Worm (Caenorhabditis elegans): ENCODE results near the gene nft-1.

nft-1 gene

DNA sequence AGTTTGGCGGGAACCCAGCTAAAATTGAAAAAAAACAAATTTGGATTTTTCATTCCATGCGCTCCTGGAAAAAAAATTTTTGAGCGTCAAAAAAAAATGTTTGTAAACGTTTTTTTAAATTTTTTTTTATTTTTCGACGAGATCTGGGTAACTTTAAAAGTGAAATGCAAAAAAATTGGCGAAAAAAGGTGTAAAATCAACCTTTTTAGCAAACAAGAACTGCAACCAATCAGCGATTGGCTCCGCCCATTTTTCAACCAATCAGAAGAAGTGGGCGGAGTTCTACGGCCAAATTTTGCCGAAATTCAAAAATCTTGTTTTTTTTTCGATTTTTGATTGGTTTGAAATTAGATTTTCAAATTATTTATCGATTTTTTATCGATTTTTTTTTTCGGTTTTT, 28.2 kb upstream of the nft-1 start:
- TF ChIP-seq M03D4.4 (tag; optimal IDR thresholded peaks at IDR 0.05) (no peak), elt-3 (tag; optimal IDR thresholded peaks at IDR 0.05) (no peak), lsy-2 (tag; optimal IDR thresholded peaks at IDR 0.05) (no peak), unc-39 (tag; optimal IDR thresholded peaks at IDR 0.05) (no peak), nhr-76 (tag; optimal IDR thresholded peaks at IDR 0.05) (no peak), snpc-4 (tag; optimal IDR thresholded peaks at IDR 0.05) (no peak), ces-1 (GFP tag; optimal IDR thresholded peaks at IDR 0.05) (no peak), tbx-8 (GFP tag; optimal IDR thresholded peaks at IDR 0.05) (no peak), flh-1 (GFP tag; optimal IDR thresholded peaks at IDR 0.05) (no peak), ham-2 (GFP tag; optimal IDR thresholded peaks at IDR 0.05) (no peak), ceh-83 (GFP tag; optimal IDR thresholded peaks at IDR 0.05) (no peak), unc-120 (tag; optimal IDR thresholded peaks at IDR 0.05; ENCODE audit: poor library complexity, severe bottlenecking) (no peak), mep-1 (tag; optimal IDR thresholded peaks at IDR 0.05) (no peak)

DNA sequence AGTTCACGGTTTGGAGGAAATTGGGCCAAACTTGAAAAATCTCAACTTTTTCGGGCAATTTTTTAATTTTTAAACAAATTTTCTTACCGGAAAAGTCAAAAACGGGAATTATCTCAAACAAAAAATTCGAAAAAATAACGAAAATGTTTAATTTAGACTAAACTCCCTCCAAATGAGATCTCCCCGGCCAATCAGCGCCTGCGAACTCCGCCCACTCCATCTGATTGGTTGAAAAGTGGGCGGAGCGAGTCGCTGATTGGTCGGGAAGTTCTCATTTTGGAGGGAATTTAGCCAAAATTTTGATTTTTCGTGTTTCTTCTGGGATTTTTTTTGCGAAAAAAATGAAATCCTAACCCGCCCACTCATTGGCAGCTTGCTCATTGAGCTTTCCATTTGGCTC, 27.0 kb upstream of the nft-1 start:
- no peak for TF ChIP-seq ceh-43 (GFP tag; optimal IDR thresholded peaks at IDR 0.05)
- no peak for TF ChIP-seq elt-3 (tag; optimal IDR thresholded peaks at IDR 0.05)
- no peak for TF ChIP-seq ham-2 (GFP tag; optimal IDR thresholded peaks at IDR 0.05)
- TF ChIP-seq flh-1 (GFP tag; optimal IDR thresholded peaks at IDR 0.05) = no peak
- no peak for TF ChIP-seq nhr-28 (tag; optimal IDR thresholded peaks at IDR 0.05)
- no peak for TF ChIP-seq mls-2 (tag; optimal IDR thresholded peaks at IDR 0.05)
- no peak for TF ChIP-seq unc-62 (GFP tag; optimal IDR thresholded peaks at IDR 0.05)
- no peak for TF ChIP-seq mep-1 (tag; optimal IDR thresholded peaks at IDR 0.05)
- TF ChIP-seq mab-5 (tag; optimal IDR thresholded peaks at IDR 0.05) = no peak
- TF ChIP-seq sem-2 (GFP tag; optimal IDR thresholded peaks at IDR 0.05) = no peak
- no peak for TF ChIP-seq ceh-83 (GFP tag; optimal IDR thresholded peaks at IDR 0.05)

DNA sequence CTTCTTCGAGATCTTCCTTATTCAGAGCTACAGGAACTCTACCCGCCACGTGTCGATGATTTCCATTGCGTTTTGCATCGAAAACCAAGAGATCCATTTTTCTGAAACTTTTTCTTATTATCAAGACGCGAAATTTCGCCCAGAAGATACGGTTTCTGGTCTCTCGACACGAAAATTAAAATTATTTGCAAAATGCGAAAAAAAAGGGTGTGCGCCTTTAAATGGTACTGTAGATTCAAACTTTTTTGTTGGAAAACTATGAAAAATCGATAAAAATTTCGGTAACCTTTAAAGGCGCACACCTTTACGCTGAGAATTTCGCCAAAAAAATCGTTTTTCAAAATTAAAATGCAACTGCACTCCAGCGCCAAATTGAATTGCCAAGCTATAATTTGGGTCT, 25.5 kb upstream of the nft-1 start, which contains the start of gene tsen-2:
tsen-2 (minus strand) TSS at position 101 of the 400 bp plus-strand sequence.
- TF ChIP-seq tbx-8 (GFP tag; optimal IDR thresholded peaks at IDR 0.05) (no peak), mep-1 (tag; optimal IDR thresholded peaks at IDR 0.05) (no peak), pha-4 (tag; optimal IDR thresholded peaks at IDR 0.05) (no peak), cnd-1 (tag; optimal IDR thresholded peaks at IDR 0.05) (no peak), drap-1 (GFP tag; optimal IDR thresholded peaks at IDR 0.05) (no peak), sem-2 (GFP tag; optimal IDR thresholded peaks at IDR 0.05) (no peak), elt-1 (tag; optimal IDR thresholded peaks at IDR 0.05; ENCODE audit: borderline replicate concordance, insufficient read depth) (no peak), nhr-76 (tag; optimal IDR thresholded peaks at IDR 0.05) (no peak), lin-32 (GFP tag; optimal IDR thresholded peaks at IDR 0.05) (no peak), snpc-4 (tag; optimal IDR thresholded peaks at IDR 0.05) (no peak), flh-1 (GFP tag; optimal IDR thresholded peaks at IDR 0.05) (no peak), ces-1 (GFP tag; optimal IDR thresholded peaks at IDR 0.05) (no peak), ceh-43 (GFP tag; optimal IDR thresholded peaks at IDR 0.05) (no peak), hlh-1 (tag; optimal IDR thresholded peaks at IDR 0.05) (no peak)

DNA sequence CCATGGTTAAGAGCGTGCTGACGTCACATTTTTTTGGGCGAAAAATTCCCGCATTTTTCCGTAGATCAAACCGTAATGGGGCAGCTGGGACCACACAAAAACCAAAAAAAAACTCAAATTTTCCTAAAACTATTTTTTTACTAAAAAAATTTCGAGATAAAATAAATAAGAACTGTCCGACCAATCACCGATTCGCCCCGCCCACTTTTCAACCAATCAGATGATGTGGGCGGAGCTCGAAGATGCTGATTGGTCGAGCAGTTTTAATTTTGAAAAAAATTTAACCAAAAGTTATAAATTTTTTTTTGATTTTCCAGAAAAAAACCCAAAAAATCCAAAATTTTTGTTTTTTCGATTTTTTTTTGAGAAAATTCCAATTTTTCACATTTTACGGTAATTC, 23.7 kb upstream of the nft-1 start:
- TF ChIP-seq sptf-1 (tag; optimal IDR thresholded peaks at IDR 0.05) (no peak), nhr-76 (tag; optimal IDR thresholded peaks at IDR 0.05) (no peak), M03D4.4 (tag; optimal IDR thresholded peaks at IDR 0.05) (no peak), zip-8 (tag; optimal IDR thresholded peaks at IDR 0.05) (no peak), ceh-83 (GFP tag; optimal IDR thresholded peaks at IDR 0.05) (no peak), ceh-43 (GFP tag; optimal IDR thresholded peaks at IDR 0.05) (no peak), mls-2 (tag; optimal IDR thresholded peaks at IDR 0.05) (no peak), nhr-2 (tag; optimal IDR thresholded peaks at IDR 0.05) (no peak), unc-120 (tag; optimal IDR thresholded peaks at IDR 0.05; ENCODE audit: poor library complexity, severe bottlenecking) (no peak)

DNA sequence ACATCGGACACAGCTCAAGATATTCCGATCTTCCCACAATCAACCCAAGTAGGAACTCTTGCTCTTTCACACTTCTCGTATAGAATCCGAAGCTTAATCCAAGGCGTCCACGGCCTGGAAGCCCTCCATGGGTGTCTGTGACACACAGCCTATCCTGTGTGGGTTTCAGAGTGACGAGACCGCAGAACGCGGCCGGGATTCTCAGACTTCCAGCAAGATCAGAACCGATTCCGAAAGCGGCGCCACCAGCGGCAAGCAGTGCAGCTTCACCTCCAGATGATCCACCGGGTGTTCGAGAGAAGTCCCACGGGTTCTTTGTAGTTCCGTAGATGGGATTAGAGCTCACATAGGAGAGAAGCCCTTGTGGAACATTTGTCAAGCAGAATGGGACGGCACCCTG, 20.9 kb upstream of the nft-1 start:
- TF ChIP-seq flh-1 (GFP tag; optimal IDR thresholded peaks at IDR 0.05) (no peak), ces-1 (GFP tag; optimal IDR thresholded peaks at IDR 0.05) (no peak), hlh-1 (tag; optimal IDR thresholded peaks at IDR 0.05) (no peak), nhr-2 (tag; optimal IDR thresholded peaks at IDR 0.05) (no peak), sptf-1 (tag; optimal IDR thresholded peaks at IDR 0.05) (no peak), snpc-4 (tag; optimal IDR thresholded peaks at IDR 0.05) (no peak), zip-8 (tag; optimal IDR thresholded peaks at IDR 0.05) (no peak), mep-1 (tag; optimal IDR thresholded peaks at IDR 0.05) (no peak), sem-2 (GFP tag; optimal IDR thresholded peaks at IDR 0.05) (no peak), M03D4.4 (tag; optimal IDR thresholded peaks at IDR 0.05) (no peak), lsy-2 (tag; optimal IDR thresholded peaks at IDR 0.05) (no peak), blmp-1 (tag; optimal IDR thresholded peaks at IDR 0.05) (no peak), ztf-11 (tag; optimal IDR thresholded peaks at IDR 0.05) (no peak), nhr-28 (tag; optimal IDR thresholded peaks at IDR 0.05) (no peak), elt-1 (tag; optimal IDR thresholded peaks at IDR 0.05; ENCODE audit: borderline replicate concordance, insufficient read depth) (no peak), tbx-8 (GFP tag; optimal IDR thresholded peaks at IDR 0.05) (no peak), unc-120 (tag; optimal IDR thresholded peaks at IDR 0.05; ENCODE audit: poor library complexity, severe bottlenecking) (no peak), mls-2 (tag; optimal IDR thresholded peaks at IDR 0.05) (no peak), nhr-237 (tag; optimal IDR thresholded peaks at IDR 0.05) (no peak)
